Fruit fly (Drosophila melanogaster) whole organism, embryonic: ENCODE data around the gene CG10863.
A peak's percentile ranks its signal among the peaks of the same experiment; 100 is the strongest.

Experiments used
- Asciz ChIP-seq: fragments of 200-800 bp; sonication (Bioruptor generic); optimal IDR thresholded peaks from 2 replicates; lab custom pipeline; 2017; ENCODE audit warnings: missing biosample characterization, mild to moderate bottlenecking, missing genetic modification characterization, missing genetic modification reagents
- Awh ChIP-seq: fragments of 200-800 bp; sonication (Bioruptor generic); IDR thresholded peaks from 2 replicates; pipeline ENCODE4, ENCODE4 v1.3.6; 2022; ENCODE audit warnings: missing biosample characterization, missing genetic modification characterization
- Blimp-1 ChIP-seq: fragments of 200-800 bp; sonication (Bioruptor generic); optimal IDR thresholded peaks from 3 replicates; lab custom pipeline; 2018; ENCODE audit warnings: missing biosample characterization, missing genetic modification characterization, mild to moderate bottlenecking, moderate library complexity, missing genetic modification reagents
- C15 ChIP-seq: fragments of 200-800 bp; sonication (Bioruptor generic); IDR thresholded peaks from 3 replicates; pipeline ENCODE4 v1.3.6; 2022; ENCODE audit warnings: missing biosample characterization, missing genetic modification characterization
- CG10147 ChIP-seq: fragments of 200-800 bp; sonication (Bioruptor generic); optimal IDR thresholded peaks from 2 replicates; lab custom pipeline; 2019; ENCODE audit warnings: missing biosample characterization, mild to moderate bottlenecking, missing genetic modification characterization, moderate library complexity
- CG11504 ChIP-seq: fragments of 200-800 bp; sonication (Bioruptor generic); optimal IDR thresholded peaks from 3 replicates; lab custom pipeline; 2019; ENCODE audit warnings: missing biosample characterization, mild to moderate bottlenecking, missing genetic modification characterization, moderate library complexity
- CG12071 ChIP-seq: fragments of 200-800 bp; sonication (Bioruptor generic); optimal IDR thresholded peaks from 3 replicates; lab custom pipeline; 2018; ENCODE audit warnings: missing biosample characterization, mild to moderate bottlenecking, missing genetic modification characterization
- CG12299 ChIP-seq: fragments of 200-800 bp; sonication (Bioruptor generic); optimal IDR thresholded peaks from 2 replicates; lab custom pipeline; 2018; ENCODE audit warnings: missing biosample characterization, mild to moderate bottlenecking, missing genetic modification characterization
- CG13894 ChIP-seq: fragments of 200-800 bp; sonication (Bioruptor generic); optimal IDR thresholded peaks from 3 replicates; lab custom pipeline; 2018; ENCODE audit warnings: missing biosample characterization, mild to moderate bottlenecking, missing genetic modification characterization, moderate library complexity
- CG15696 ChIP-seq: fragments of 200-800 bp; sonication (Bioruptor generic); optimal IDR thresholded peaks from 2 replicates; lab custom pipeline; 2019; ENCODE audit warnings: missing biosample characterization, mild to moderate bottlenecking, missing genetic modification characterization, moderate library complexity
- CG17829 ChIP-seq: fragments of 200-800 bp; optimal IDR thresholded peaks from 2 replicates; lab custom pipeline; 2019; ENCODE audit warnings: missing biosample characterization, mild to moderate bottlenecking, missing genetic modification characterization, moderate library complexity
- CG2202 ChIP-seq: fragments of 200-800 bp; sonication (Bioruptor generic); optimal IDR thresholded peaks from 2 replicates; lab custom pipeline; 2018; ENCODE audit warnings: missing biosample characterization, mild to moderate bottlenecking, missing genetic modification characterization
- CG2875 ChIP-seq: fragments of 200-800 bp; sonication (Bioruptor generic); optimal IDR thresholded peaks from 2 replicates; lab custom pipeline; 2017; ENCODE audit warnings: missing biosample characterization, mild to moderate bottlenecking, missing genetic modification characterization, missing genetic modification reagents
- CG30431 ChIP-seq: fragments of 200-800 bp; sonication (Bioruptor generic); optimal IDR thresholded peaks from 2 replicates; lab custom pipeline; 2017; ENCODE audit warnings: missing biosample characterization, missing genetic modification characterization
- CG31224 ChIP-seq: fragments of 200-800 bp; sonication (Bioruptor generic); IDR thresholded peaks from 2 replicates; pipeline ENCODE4 v1.3.6; 2022; ENCODE audit warnings: missing biosample characterization, missing genetic modification characterization
- CG3838 ChIP-seq: fragments of 200-800 bp; sonication (Bioruptor generic); optimal IDR thresholded peaks from 3 replicates; lab custom pipeline; 2016; ENCODE audit warnings: missing biosample characterization, missing genetic modification characterization
- CG4730 ChIP-seq: fragments of 200-800 bp; sonication (Bioruptor generic); IDR thresholded peaks from 2 replicates; pipeline ENCODE4 v1.3.6; 2022; ENCODE audit warnings: missing biosample characterization, missing genetic modification characterization
- CG6765 ChIP-seq: fragments of 200-800 bp; sonication (Bioruptor generic); optimal IDR thresholded peaks from 3 replicates; lab custom pipeline; 2017; ENCODE audit warnings: missing biosample characterization, mild to moderate bottlenecking, missing genetic modification characterization
- CG7271 ChIP-seq: fragments of 200-800 bp; sonication (Bioruptor generic); optimal IDR thresholded peaks from 2 replicates; lab custom pipeline; 2018; ENCODE audit warnings: missing biosample characterization, mild to moderate bottlenecking, missing genetic modification characterization, moderate library complexity
- CG7357 ChIP-seq: fragments of 200-800 bp; sonication (Bioruptor generic); IDR thresholded peaks from 3 replicates; pipeline ENCODE4 v1.3.6; 2022; ENCODE audit warnings: missing biosample characterization, missing genetic modification characterization
- Camta ChIP-seq: fragments of 200-800 bp; sonication (Bioruptor generic); optimal IDR thresholded peaks from 2 replicates; lab custom pipeline; 2016; ENCODE audit warnings: missing biosample characterization, missing genetic modification characterization
- Fer3 ChIP-seq: fragments of 200-800 bp; sonication (Bioruptor generic); optimal IDR thresholded peaks from 2 replicates; lab custom pipeline; 2018; ENCODE audit warnings: missing biosample characterization, mild to moderate bottlenecking, missing genetic modification characterization, moderate library complexity
- Gsc ChIP-seq: fragments of 200-800 bp; sonication (Bioruptor generic); IDR thresholded peaks from 2 replicates; pipeline ENCODE4 v1.3.6; 2022; ENCODE audit warnings: missing biosample characterization, missing genetic modification characterization
- Hmx ChIP-seq: fragments of 200-800 bp; sonication (Bioruptor generic); optimal IDR thresholded peaks from 2 replicates; lab custom pipeline; 2016; ENCODE audit warnings: missing biosample characterization, missing genetic modification characterization
- Hr51 ChIP-seq, 2 experiments: fragments of 200-800 bp; sonication (Bioruptor generic); optimal IDR thresholded peaks; 2 replicates in 1 of 2; 3 replicates in 1 of 2; lab custom pipeline; 2016 to 2018; ENCODE audit warnings: missing biosample characterization in 2 of 2, missing genetic modification characterization in 2 of 2, mild to moderate bottlenecking in 1 of 2, moderate library complexity in 1 of 2
- Max ChIP-seq: fragments of 200-800 bp; sonication (Bioruptor generic); optimal IDR thresholded peaks from 2 replicates; lab custom pipeline; 2016; ENCODE audit warnings: missing biosample characterization, mild to moderate bottlenecking, missing genetic modification characterization
- NC2α ChIP-seq: fragments of 200-800 bp; sonication (Bioruptor generic); optimal IDR thresholded peaks from 2 replicates; lab custom pipeline; 2016; ENCODE audit warnings: missing biosample characterization, missing genetic modification characterization
- NC2β ChIP-seq: fragments of 200-800 bp; sonication (Bioruptor generic); optimal IDR thresholded peaks from 2 replicates; lab custom pipeline; 2016; ENCODE audit warnings: missing biosample characterization, missing genetic modification characterization
- NK7.1 ChIP-seq: fragments of 200-800 bp; sonication (Bioruptor generic); optimal IDR thresholded peaks from 3 replicates; lab custom pipeline; 2016; ENCODE audit warnings: missing biosample characterization, missing genetic modification characterization
- Side ChIP-seq: fragments of 200-800 bp; sonication (Bioruptor generic); optimal IDR thresholded peaks from 2 replicates; lab custom pipeline; 2016; ENCODE audit warnings: missing biosample characterization, missing genetic modification characterization
- Sox102F ChIP-seq: fragments of 200-800 bp; sonication (Bioruptor generic); optimal IDR thresholded peaks from 2 replicates; lab custom pipeline; 2018; ENCODE audit warnings: missing biosample characterization, mild to moderate bottlenecking, missing genetic modification characterization, moderate library complexity
- Stat92E ChIP-seq, 3 experiments: fragments of >200 bp in 2 of 3; fragments of 200-800 bp in 1 of 3; sonication (Bioruptor generic) in 1 of 3; optimal IDR thresholded peaks; 2 replicates each; lab custom pipeline; 2017 to 2019; ENCODE audit warnings: missing biosample characterization in 3 of 3, missing genetic modification characterization in 3 of 3, mild to moderate bottlenecking in 1 of 3, moderate library complexity in 1 of 3
- Trl ChIP-seq, 3 experiments: fragments of >200 bp in 2 of 3; fragments of 200-800 bp in 1 of 3; sonication (Bioruptor generic) in 1 of 3; optimal IDR thresholded peaks; 2 replicates in 1 of 3; 3 replicates in 2 of 3; lab custom pipeline; 2016 to 2017; ENCODE audit warnings: missing biosample characterization in 1 of 3, missing genetic modification characterization in 1 of 3
- aop ChIP-seq: fragments of 200-800 bp; sonication (Bioruptor generic); IDR thresholded peaks from 2 replicates; pipeline ENCODE4 v1.3.6; 2022; ENCODE audit warnings: missing biosample characterization, missing genetic modification characterization
- crc ChIP-seq: fragments of 200-800 bp; sonication (Bioruptor generic); optimal IDR thresholded peaks from 2 replicates; lab custom pipeline; 2016; ENCODE audit warnings: missing biosample characterization, missing genetic modification characterization
- dati ChIP-seq: fragments of 200-800 bp; sonication (Bioruptor generic); IDR thresholded peaks from 2 replicates; pipeline ENCODE4 v1.3.6; 2022; ENCODE audit warnings: missing biosample characterization, missing genetic modification characterization
- disco-r ChIP-seq: fragments of 200-800 bp; sonication (Bioruptor generic); optimal IDR thresholded peaks from 2 replicates; lab custom pipeline; 2016; ENCODE audit warnings: missing biosample characterization, missing genetic modification characterization
- esg ChIP-seq: fragments of 200-800 bp; sonication (Bioruptor generic); conservative IDR thresholded peaks from 2 replicates; pipeline ENCODE4 v1.3.6; 2022; ENCODE audit warnings: missing biosample characterization, missing genetic modification characterization
- ftz-f1 ChIP-seq: fragments of 200-800 bp; sonication (Bioruptor generic); optimal IDR thresholded peaks from 2 replicates; lab custom pipeline; 2016; ENCODE audit warnings: missing biosample characterization, missing genetic modification characterization
- fu2 ChIP-seq: fragments of 200-800 bp; sonication (Bioruptor generic); optimal IDR thresholded peaks from 2 replicates; lab custom pipeline; 2016; ENCODE audit warnings: missing biosample characterization, missing genetic modification characterization
- gfzf ChIP-seq: fragments of 200-800 bp; sonication (Bioruptor generic); optimal IDR thresholded peaks from 2 replicates; lab custom pipeline; 2016; ENCODE audit warnings: missing biosample characterization, mild to moderate bottlenecking, missing genetic modification characterization, moderate library complexity
- gro ChIP-seq: fragments of 200-800 bp; sonication (Bioruptor generic); optimal IDR thresholded peaks from 2 replicates; lab custom pipeline; 2016; ENCODE audit warnings: missing biosample characterization, missing genetic modification characterization
- jumu ChIP-seq: fragments of 200-800 bp; sonication (Bioruptor generic); optimal IDR thresholded peaks from 3 replicates; lab custom pipeline; 2016; ENCODE audit warnings: missing biosample characterization, missing genetic modification characterization
- lola ChIP-seq, 3 experiments: fragments of >200 bp in 2 of 3; fragments of 200-800 bp in 1 of 3; sonication (Bioruptor generic) in 1 of 3; optimal IDR thresholded peaks; 2 replicates each; lab custom pipeline; 2017 to 2019; ENCODE audit warnings: missing biosample characterization in 3 of 3, missing genetic modification characterization in 3 of 3, mild to moderate bottlenecking in 1 of 3, moderate library complexity in 1 of 3
- mirr ChIP-seq: fragments of 200-800 bp; sonication (Bioruptor generic); optimal IDR thresholded peaks from 3 replicates; lab custom pipeline; 2018; ENCODE audit warnings: missing biosample characterization, mild to moderate bottlenecking, missing genetic modification characterization
- oc ChIP-seq: fragments of 200-800 bp; sonication (Bioruptor generic); optimal IDR thresholded peaks from 2 replicates; lab custom pipeline; 2018; ENCODE audit warnings: missing biosample characterization, mild to moderate bottlenecking, missing genetic modification characterization, moderate library complexity
- pb ChIP-seq: fragments of 200-800 bp; sonication (Bioruptor generic); optimal IDR thresholded peaks from 3 replicates; lab custom pipeline; 2016; ENCODE audit warnings: missing biosample characterization, missing genetic modification characterization
- rib ChIP-seq: fragments of 200-800 bp; sonication (Bioruptor generic); IDR thresholded peaks from 2 replicates; pipeline ENCODE4 v1.3.6; 2022; ENCODE audit warnings: missing biosample characterization, missing genetic modification characterization
- tgo ChIP-seq: fragments of 200-800 bp; sonication (Bioruptor generic); IDR thresholded peaks from 3 replicates; pipeline ENCODE4 v1.3.6; 2022; ENCODE audit warnings: missing biosample characterization, missing genetic modification characterization
- z ChIP-seq: fragments of 200-800 bp; sonication (Bioruptor generic); IDR thresholded peaks from 3 replicates; pipeline ENCODE4 v1.3.6; 2022; ENCODE audit warnings: missing biosample characterization, missing genetic modification characterization

The CG10863 gene

DNA sequence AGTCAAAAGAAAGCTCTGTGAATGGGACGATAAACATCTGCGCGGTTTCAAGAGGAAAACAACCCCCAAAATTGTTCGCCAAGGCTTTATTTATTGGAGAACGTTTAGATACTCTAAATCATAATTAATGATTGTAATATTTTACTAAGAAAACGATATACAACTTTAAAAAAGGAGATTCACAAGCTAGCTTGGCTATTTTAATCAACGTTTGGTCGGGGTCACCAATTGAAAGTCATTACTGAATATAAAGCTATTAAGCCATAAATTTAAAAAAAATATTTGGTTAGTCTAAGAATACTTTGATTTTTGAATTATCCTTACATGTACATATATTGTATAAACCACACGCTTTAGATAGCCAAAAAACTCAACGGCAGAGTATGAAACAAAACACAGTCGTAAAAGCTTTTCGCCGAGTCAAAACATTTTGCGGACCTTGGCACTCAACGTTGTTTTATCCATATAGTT lies 50.1 kb downstream of the CG10863 start, which contains the start of gene Fie (continued):
- TF ChIP-seq CG7271 (tag; lab: Kevin White, UChicago) (no peak), CG4730 (GFP tag; lab: Robert Waterston, UW) (no peak), pb (no peak), Hr51 (GFP tag; optimal IDR thresholded peaks at IDR 0.05; lab: Kevin White, UChicago) (peak; percentile 24 to 87), gfzf (GFP tag; lab: Kevin White, UChicago) (no peak), CG2202 (no peak), Blimp-1 (GFP tag; lab: Kevin White, UChicago) (peak; percentile 40), Stat92E (GFP tag; optimal IDR thresholded peaks at IDR 0.05; lab: Kevin White, UChicago) (no peak), z (GFP tag; lab: Robert Waterston, UW) (no peak), Hmx (no peak), Camta (no peak), NC2α (GFP tag; lab: Kevin White, UChicago) (no peak), C15 (GFP tag; lab: Robert Waterston, UW) (no peak), CG6765 (GFP tag; lab: Kevin White, UChicago) (peak; percentile 53), mirr (no peak), CG11504 (tag; lab: Kevin White, UChicago) (peak; percentile 80), CG12071 (GFP tag; lab: Kevin White, UChicago) (peak; percentile 33), CG15696 (tag; lab: Kevin White, UChicago) (no peak), CG17829 (tag; lab: Kevin White, UChicago) (peak; percentile 31), tgo (GFP tag; lab: Robert Waterston, UW) (peak; percentile 40; the same call in 1 of the 3 replicates), jumu (GFP tag; lab: Kevin White, UChicago) (no peak), NC2β (no peak), rib (no peak), CG13894 (tag; lab: Kevin White, UChicago) (peak; percentile 48), disco-r (GFP tag; lab: Kevin White, UChicago) (no peak), Side (GFP tag; lab: Kevin White, UChicago) (no peak), Awh (0 out of 2 replicates have a peak, but pooled peaks have one; percentile 16), CG30431 (GFP tag; lab: Kevin White, UChicago) (no peak), lola (GFP tag; optimal IDR thresholded peaks at IDR 0.05; lab: Kevin White, UChicago) (peak in 1 of 3 experiments; percentile 31), CG3838 (GFP tag; lab: Kevin White, UChicago) (peak; percentile 2), CG2875 (GFP tag; lab: Kevin White, UChicago) (peak; percentile 3), CG7357 (GFP tag; lab: Robert Waterston, UW) (0 out of 3 replicates have a peak, but pooled peaks have one; percentile 48), CG12299 (tag; lab: Kevin White, UChicago) (no peak), Max (GFP tag; lab: Kevin White, UChicago) (peak; percentile 53), Gsc (no peak), Trl (optimal IDR thresholded peaks at IDR 0.05; lab: Kevin White, UChicago) (no peak), Trl (GFP tag; optimal IDR thresholded peaks at IDR 0.05; lab: Kevin White, UChicago) (no peak), aop (no peak), CG10147 (GFP tag; lab: Kevin White, UChicago) (peak; percentile 82), Fer3 (tag; lab: Kevin White, UChicago) (peak; percentile 63), NK7.1 (GFP tag; lab: Kevin White, UChicago) (no peak), dati (no peak), fu2 (GFP tag; lab: Kevin White, UChicago) (no peak), crc (GFP tag; lab: Kevin White, UChicago) (no peak), ftz-f1 (GFP tag; lab: Kevin White, UChicago) (no peak), oc (tag; lab: Kevin White, UChicago) (no peak), CG31224 (GFP tag; lab: Robert Waterston, UW) (no peak), gro (GFP tag; lab: Kevin White, UChicago) (no peak), esg (no peak), Sox102F (peak; percentile 71), Asciz (GFP tag; lab: Kevin White, UChicago) (peak; percentile 57)
